Worm (Caenorhabditis elegans) whole organism, L3 larva: ENCODE results near the gene eif-2D.

ENCODE experiments used
- R02D3.7 ChIP-seq: fragments of 150-350 bp; optimal IDR thresholded peaks from 2 replicates; lab custom pipeline; 2014; ENCODE audit warnings: missing biosample characterization, missing genetic modification characterization
- ZK546.5 ChIP-seq: sonication (generic microtip); optimal IDR thresholded peaks from 2 replicates; lab custom pipeline; 2017; ENCODE audit warnings: missing biosample characterization, missing genetic modification characterization
- ama-1 ChIP-seq: fragments of 150-350 bp; optimal IDR thresholded peaks from 2 replicates; lab custom pipeline; 2018
- ceh-16 ChIP-seq: sonication (generic microtip); optimal IDR thresholded peaks from 2 replicates; lab custom pipeline; 2017; ENCODE audit warnings: missing biosample characterization, missing genetic modification characterization
- ceh-28 ChIP-seq: fragments of 150-350 bp; optimal IDR thresholded peaks from 2 replicates; lab custom pipeline; 2014; ENCODE audit warnings: missing biosample characterization, missing genetic modification reagents, missing genetic modification characterization
- ceh-82 ChIP-seq: fragments of 150-350 bp; optimal IDR thresholded peaks from 2 replicates; lab custom pipeline; 2014; ENCODE audit warnings: missing biosample characterization, missing genetic modification characterization
- ceh-9 ChIP-seq: sonication (generic microtip); optimal IDR thresholded peaks from 2 replicates; lab custom pipeline; 2018; ENCODE audit warnings: missing biosample characterization, missing genetic modification characterization
- daf-12 ChIP-seq: fragments of 150-350 bp; optimal IDR thresholded peaks from 2 replicates; lab custom pipeline; 2014; ENCODE audit warnings: missing biosample characterization, missing genetic modification reagents, missing genetic modification characterization
- egl-27 ChIP-seq: sonication (generic microtip); optimal IDR thresholded peaks from 4 replicates; lab custom pipeline; 2017; ENCODE audit warnings: missing biosample characterization, missing genetic modification reagents, missing genetic modification characterization
- egl-5 ChIP-seq: fragments of 150-350 bp; optimal IDR thresholded peaks from 2 replicates; lab custom pipeline; 2017; ENCODE audit warnings: missing biosample characterization, missing genetic modification reagents, missing genetic modification characterization, inconsistent platforms
- elt-1 ChIP-seq: fragments of 150-350 bp; optimal IDR thresholded peaks from 2 replicates; lab custom pipeline; 2014; ENCODE audit warnings: missing biosample characterization, missing genetic modification characterization
- elt-2 ChIP-seq: sonication (generic microtip); optimal IDR thresholded peaks from 2 replicates; lab custom pipeline; 2016; ENCODE audit warnings: missing genetic modification reagents, mild to moderate bottlenecking, missing genetic modification characterization, missing compliant biosample characterization
- elt-3 ChIP-seq, 3 experiments: fragments of 150-350 bp in 1 of 3; sonication (generic microtip) in 2 of 3; optimal IDR thresholded peaks; 2 replicates in 2 of 3; 4 replicates in 1 of 3; lab custom pipeline; 2014 to 2017; ENCODE audit warnings: missing biosample characterization in 3 of 3, missing genetic modification characterization in 3 of 3
- eor-1 ChIP-seq, 2 experiments: fragments of 150-350 bp; optimal IDR thresholded peaks; 2 replicates each; lab custom pipeline; 2014 to 2018; ENCODE audit warnings: missing biosample characterization in 2 of 2, missing genetic modification characterization in 2 of 2
- fkh-10 ChIP-seq: sonication (generic microtip); optimal IDR thresholded peaks from 2 replicates; lab custom pipeline; 2017; ENCODE audit warnings: missing biosample characterization, missing genetic modification reagents, missing genetic modification characterization
- hmg-11 ChIP-seq: sonication (generic microtip); optimal IDR thresholded peaks from 2 replicates; lab custom pipeline; 2016; ENCODE audit warnings: missing genetic modification characterization, missing compliant biosample characterization
- jun-1 ChIP-seq: fragments of 150-350 bp; optimal IDR thresholded peaks from 2 replicates; lab custom pipeline; 2014; ENCODE audit warnings: missing biosample characterization, missing genetic modification reagents, missing genetic modification characterization
- lin-15B ChIP-seq: fragments of 150-350 bp; optimal IDR thresholded peaks from 2 replicates; lab custom pipeline; 2014; ENCODE audit warnings: missing biosample characterization, missing genetic modification characterization
- lsy-12 ChIP-seq: sonication (generic microtip); optimal IDR thresholded peaks from 2 replicates; lab custom pipeline; 2016; ENCODE audit warnings: mild to moderate bottlenecking, missing genetic modification characterization, missing compliant biosample characterization
- mml-1 ChIP-seq: fragments of 150-350 bp; sonication (generic microtip); optimal IDR thresholded peaks from 3 replicates; lab custom pipeline; 2014; ENCODE audit warnings: missing biosample characterization, missing genetic modification characterization
- nfya-1 ChIP-seq: sonication (generic microtip); optimal IDR thresholded peaks from 2 replicates; lab custom pipeline; 2017; ENCODE audit warnings: missing genetic modification characterization, mild to moderate bottlenecking, missing compliant biosample characterization, antibody characterized with exemption, moderate library complexity; ENCODE audit not compliant: insufficient read depth
- nhr-11 ChIP-seq: fragments of 150-350 bp; optimal IDR thresholded peaks from 2 replicates; lab custom pipeline; 2014; ENCODE audit warnings: missing biosample characterization, missing genetic modification characterization
- nhr-237 ChIP-seq: fragments of 150-350 bp; optimal IDR thresholded peaks from 2 replicates; lab custom pipeline; 2014; ENCODE audit warnings: missing biosample characterization, missing genetic modification characterization
- nhr-25 ChIP-seq: sonication (generic microtip); optimal IDR thresholded peaks from 2 replicates; lab custom pipeline; 2017; ENCODE audit warnings: missing biosample characterization, missing genetic modification characterization
- nhr-28 ChIP-seq: fragments of 150-350 bp; optimal IDR thresholded peaks from 2 replicates; lab custom pipeline; 2014; ENCODE audit warnings: missing biosample characterization, missing genetic modification characterization
- nhr-43 ChIP-seq: sonication (generic microtip); optimal IDR thresholded peaks from 2 replicates; lab custom pipeline; 2016; ENCODE audit warnings: mild to moderate bottlenecking, missing genetic modification characterization, missing compliant biosample characterization; ENCODE audit not compliant: poor library complexity, severe bottlenecking
- nhr-67 ChIP-seq: fragments of 150-350 bp; optimal IDR thresholded peaks from 2 replicates; lab custom pipeline; 2014; ENCODE audit warnings: missing biosample characterization, missing genetic modification characterization
- nhr-76 ChIP-seq: fragments of 150-350 bp; sonication (generic microtip); optimal IDR thresholded peaks from 5 replicates; lab custom pipeline; 2014; ENCODE audit warnings: missing biosample characterization, missing genetic modification characterization
- pha-4 ChIP-seq: fragments of 150-350 bp; optimal IDR thresholded peaks from 2 replicates; lab custom pipeline; 2014; ENCODE audit warnings: missing biosample characterization, missing genetic modification reagents, missing genetic modification characterization
- pqm-1 ChIP-seq: fragments of 150-350 bp; optimal IDR thresholded peaks from 2 replicates; lab custom pipeline; 2017; ENCODE audit warnings: missing biosample characterization, missing genetic modification characterization, inconsistent platforms
- sea-2 ChIP-seq: fragments of 150-350 bp; sonication (generic microtip); optimal IDR thresholded peaks from 4 replicates; lab custom pipeline; 2014; ENCODE audit warnings: missing biosample characterization, missing genetic modification reagents, missing genetic modification characterization
- skn-1 ChIP-seq: fragments of 150-350 bp; optimal IDR thresholded peaks from 2 replicates; lab custom pipeline; 2014; ENCODE audit warnings: missing biosample characterization, missing genetic modification characterization
- snpc-4 ChIP-seq: fragments of 150-350 bp; optimal IDR thresholded peaks from 2 replicates; lab custom pipeline; 2014; ENCODE audit warnings: missing biosample characterization, missing genetic modification characterization
- tbx-2 ChIP-seq: sonication (generic microtip); optimal IDR thresholded peaks from 2 replicates; lab custom pipeline; 2016; ENCODE audit warnings: mild to moderate bottlenecking, missing genetic modification characterization, missing compliant biosample characterization
- unc-39 ChIP-seq: sonication (generic microtip); optimal IDR thresholded peaks from 4 replicates; lab custom pipeline; 2017; ENCODE audit warnings: missing biosample characterization, missing genetic modification characterization
- unc-62 ChIP-seq: fragments of 150-350 bp; sonication (generic microtip); optimal IDR thresholded peaks from 4 replicates; lab custom pipeline; 2014; ENCODE audit warnings: missing biosample characterization, missing genetic modification reagents, missing genetic modification characterization
- ztf-11 ChIP-seq: fragments of 150-350 bp; optimal IDR thresholded peaks from 2 replicates; lab custom pipeline; 2014; ENCODE audit warnings: missing biosample characterization, missing genetic modification characterization
- ztf-4 ChIP-seq: fragments of 150-350 bp; optimal IDR thresholded peaks from 2 replicates; lab custom pipeline; 2014; ENCODE audit warnings: missing biosample characterization, missing genetic modification characterization

eif-2D gene

DNA sequence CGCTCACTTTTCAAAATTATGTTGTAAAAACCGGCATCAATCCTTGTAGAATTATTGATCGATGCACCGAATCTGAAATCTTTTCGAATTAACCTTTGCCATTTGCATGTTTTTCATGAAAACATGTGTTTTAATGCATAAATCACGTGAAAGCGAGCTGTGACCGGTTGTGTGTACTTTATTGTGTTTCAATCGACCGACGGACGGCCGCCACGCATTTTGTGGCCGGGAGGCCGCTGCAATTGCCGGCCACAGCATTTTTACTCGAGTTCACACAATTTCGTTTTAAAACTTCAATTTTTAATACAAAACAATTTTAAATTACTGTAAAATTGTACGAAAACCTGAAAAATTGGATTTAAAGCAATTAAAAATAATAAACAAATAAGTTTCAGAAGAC lies 2.6 kb upstream of the eif-2D start, which contains the start of gene C25H3.11:
Gene C25H3.11 (minus strand): TSS at position 82 of the 400 bp plus-strand sequence.
- TF ChIP-seq nhr-25 (tag; lab: Kevin White, UChicago) = no peak
- peak; percentile 26 for TF ChIP-seq pqm-1 (tag; lab: Kevin White, UChicago)
- no peak for TF ChIP-seq unc-39 (tag; lab: Kevin White, UChicago)
- no peak for TF ChIP-seq egl-27 (tag; lab: Kevin White, UChicago)
- peak; percentile 29 for TF ChIP-seq snpc-4
- no peak for TF ChIP-seq tbx-2 (tag; lab: Kevin White, UChicago)
- peak; percentile 4 for TF ChIP-seq lsy-12 (tag; lab: Kevin White, UChicago)
- peak; percentile 53 for TF ChIP-seq lin-15B (tag; lab: Kevin White, UChicago)
- TF ChIP-seq ceh-16 (tag; lab: Kevin White, UChicago) = no peak
- TF ChIP-seq elt-1 (tag; lab: Kevin White, UChicago) = no peak
- no peak for TF ChIP-seq elt-3 (tag; optimal IDR thresholded peaks at IDR 0.05; lab: Kevin White, UChicago)
- TF ChIP-seq nfya-1 = peak; percentile 67
- TF ChIP-seq fkh-10 = no peak
- TF ChIP-seq ama-1 = peak; percentile 52
- TF ChIP-seq pha-4 = peak; percentile 42
- no peak for TF ChIP-seq ceh-28 (tag; lab: Kevin White, UChicago)
- TF ChIP-seq nhr-237 (tag; lab: Kevin White, UChicago) = no peak
- TF ChIP-seq elt-2 (tag; lab: Kevin White, UChicago) = peak; percentile 70
- no peak for TF ChIP-seq jun-1

DNA sequence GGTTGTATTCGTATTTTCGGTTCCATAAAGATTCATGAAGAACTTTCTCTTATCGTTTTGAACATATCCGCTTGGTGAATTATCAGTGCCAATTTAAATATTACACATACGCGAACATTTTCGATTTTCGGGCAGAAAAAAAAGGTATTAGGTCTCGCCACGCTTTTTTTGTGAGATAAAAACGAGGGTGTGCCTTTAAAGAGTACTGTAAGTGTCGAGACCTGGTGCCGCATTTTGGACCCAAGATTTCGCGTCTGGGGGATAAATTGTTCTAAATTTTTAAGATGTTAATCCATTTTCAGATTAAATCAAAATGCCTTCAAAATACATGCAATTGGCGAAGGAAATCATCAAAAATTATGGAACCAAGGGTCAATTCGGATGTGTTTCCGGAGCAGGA lies 2.4 kb downstream of the eif-2D start, which contains the start of gene C25H3.3:
Gene C25H3.3 (plus strand): TSS at position 301 of the 400 bp plus-strand sequence.
- TF ChIP-seq elt-2 (tag; lab: Kevin White, UChicago) = no peak
- TF ChIP-seq pqm-1 (tag; lab: Kevin White, UChicago) = no peak
- no peak for TF ChIP-seq daf-12 (tag; lab: Kevin White, UChicago)
- TF ChIP-seq R02D3.7 (tag; lab: Kevin White, UChicago) = no peak
- no peak for TF ChIP-seq unc-39 (tag; lab: Kevin White, UChicago)
- TF ChIP-seq ceh-82 (tag; lab: Kevin White, UChicago) = no peak
- TF ChIP-seq ztf-4 (tag; lab: Kevin White, UChicago) = no peak
- TF ChIP-seq sea-2 (GFP tag; lab: Kevin White, UChicago) = no peak
- no peak for TF ChIP-seq eor-1 (tag; optimal IDR thresholded peaks at IDR 0.05; lab: Kevin White, UChicago)
- no peak for TF ChIP-seq mml-1

ce11 chrII:5694798-5695197 lies 3.3 kb downstream of the eif-2D start, which contains the start of gene C25H3.14:
TSS of gene C25H3.14 (plus strand) at chrII:5695098.
- TF ChIP-seq egl-5 (tag; lab: Kevin White, UChicago) (no peak), ZK546.5 (tag; lab: Kevin White, UChicago) (no peak), ceh-82 (tag; lab: Kevin White, UChicago) (no peak), hmg-11 (tag; lab: Kevin White, UChicago) (no peak), elt-3 (tag; optimal IDR thresholded peaks at IDR 0.05; lab: Kevin White, UChicago) (no peak), fkh-10 (no peak), nhr-76 (tag; lab: Kevin White, UChicago) (no peak), nhr-67 (tag; lab: Kevin White, UChicago) (no peak), unc-62 (no peak), nhr-43 (no peak), skn-1 (tag; lab: Kevin White, UChicago) (no peak), pqm-1 (tag; lab: Kevin White, UChicago) (no peak), snpc-4 (no peak), ceh-28 (tag; lab: Kevin White, UChicago) (no peak)

ce11 chrII:5696218-5696617 lies 4.7 kb downstream of the eif-2D start:
- TF ChIP-seq hmg-11 (tag; lab: Kevin White, UChicago) = no peak
- TF ChIP-seq ceh-9 (tag; lab: Kevin White, UChicago) = no peak
- TF ChIP-seq nhr-11 = no peak
- no peak for TF ChIP-seq fkh-10
- no peak for TF ChIP-seq daf-12 (tag; lab: Kevin White, UChicago)
- no peak for TF ChIP-seq nhr-76 (tag; lab: Kevin White, UChicago)
- no peak for TF ChIP-seq egl-5 (tag; lab: Kevin White, UChicago)
- TF ChIP-seq nhr-28 (tag; lab: Kevin White, UChicago) = no peak
- no peak for TF ChIP-seq ceh-82 (tag; lab: Kevin White, UChicago)
- no peak for TF ChIP-seq ztf-11 (tag; lab: Kevin White, UChicago)
- TF ChIP-seq skn-1 (tag; lab: Kevin White, UChicago) = no peak
- TF ChIP-seq nhr-43 = no peak
- TF ChIP-seq ceh-16 (tag; lab: Kevin White, UChicago) = no peak
- TF ChIP-seq sea-2 (GFP tag; lab: Kevin White, UChicago) = no peak
- TF ChIP-seq mml-1 = no peak
